Worm (Caenorhabditis elegans): ENCODE results near the gene kqt-2.

The kqt-2 gene

ce11 chrX:8246126-8246525 is at the start of gene kqt-2:
TSS of gene kqt-2 (minus strand) at chrX:8246369.
- no peak for TF ChIP-seq ztf-11 (tag; optimal IDR thresholded peaks at IDR 0.05)
- TF ChIP-seq sma-9 (GFP tag; optimal IDR thresholded peaks at IDR 0.05) = no peak
- no peak for TF ChIP-seq sma-9 (tag; optimal IDR thresholded peaks at IDR 0.05)
- peak; percentile 69 for TF ChIP-seq fos-1 (tag; optimal IDR thresholded peaks at IDR 0.05)
- peak; percentile 32 for TF ChIP-seq crh-2 (tag; optimal IDR thresholded peaks at IDR 0.05)
- TF ChIP-seq mbf-1 (tag; optimal IDR thresholded peaks at IDR 0.05) = no peak
- no peak for TF ChIP-seq nhr-23 (tag; optimal IDR thresholded peaks at IDR 0.05)
- no peak for TF ChIP-seq nhr-11 (tag; optimal IDR thresholded peaks at IDR 0.05)
- TF ChIP-seq nhr-25 (tag; optimal IDR thresholded peaks at IDR 0.05) = no peak

- TF ChIP-seq ZK546.5 (tag; optimal IDR thresholded peaks at IDR 0.05) (no peak), egl-27 (tag; optimal IDR thresholded peaks at IDR 0.05) (no peak), ztf-11 (tag; optimal IDR thresholded peaks at IDR 0.05) (no peak), ceh-82 (tag; optimal IDR thresholded peaks at IDR 0.05) (no peak), Y55F3AM.14 (GFP tag; optimal IDR thresholded peaks at IDR 0.05) (no peak), peb-1 (tag; optimal IDR thresholded peaks at IDR 0.05) (no peak), ceh-16 (tag; optimal IDR thresholded peaks at IDR 0.05) (no peak), snpc-4 (tag; optimal IDR thresholded peaks at IDR 0.05) (no peak), unc-39 (tag; optimal IDR thresholded peaks at IDR 0.05) (no peak), sma-3 (GFP tag; optimal IDR thresholded peaks at IDR 0.05) (no peak), nhr-23 (tag; optimal IDR thresholded peaks at IDR 0.05) (no peak), skn-1 (tag; optimal IDR thresholded peaks at IDR 0.05) (no peak)
Observed at ce11 chrX:8294586-8294985, 48.4 kb upstream of the kqt-2 start, which contains the start of gene R09F10.3. TSS of gene R09F10.3 (plus strand) at chrX:8294625.

ce11 chrX:8286740-8287299 is 40.7 kb upstream of the kqt-2 start, which contains the start of gene sec-16A.2:
TSS of gene sec-16A.2 (plus strand) at chrX:8287249.
- TF ChIP-seq C34F6.9 (tag; optimal IDR thresholded peaks at IDR 0.05) (peak; percentile 66), Y55F3AM.14 (GFP tag; optimal IDR thresholded peaks at IDR 0.05) (no peak), aly-2 (tag; optimal IDR thresholded peaks at IDR 0.05) (no peak), nhr-21 (tag; optimal IDR thresholded peaks at IDR 0.05) (peak; percentile 27), unc-62 (GFP tag; optimal IDR thresholded peaks at IDR 0.05) (no peak), nhr-129 (tag; optimal IDR thresholded peaks at IDR 0.05) (peak; percentile 81), sem-4 (tag; optimal IDR thresholded peaks at IDR 0.05) (peak; percentile 58), sma-3 (GFP tag; optimal IDR thresholded peaks at IDR 0.05) (peak; percentile 33), skn-1 (tag; optimal IDR thresholded peaks at IDR 0.05) (no peak), gmeb-1 (tag; optimal IDR thresholded peaks at IDR 0.05) (peak; percentile 3), nhr-10 (tag; optimal IDR thresholded peaks at IDR 0.05) (no peak), unc-55 (GFP tag; optimal IDR thresholded peaks at IDR 0.05) (peak; percentile 82), ama-1 (optimal IDR thresholded peaks at IDR 0.05) (no peak), egl-27 (tag; optimal IDR thresholded peaks at IDR 0.05) (no peak), lin-11 (tag; optimal IDR thresholded peaks at IDR 0.05) (peak; percentile 28), nhr-237 (tag; optimal IDR thresholded peaks at IDR 0.05) (no peak), lin-13 (GFP tag; optimal IDR thresholded peaks at IDR 0.05) (peak; percentile 50), F13H6.1 (tag; optimal IDR thresholded peaks at IDR 0.05) (peak; percentile 67), fos-1 (tag; optimal IDR thresholded peaks at IDR 0.05) (peak; percentile 58), snpc-4 (tag; optimal IDR thresholded peaks at IDR 0.05) (peak; percentile 31), elt-3 (tag; optimal IDR thresholded peaks at IDR 0.05) (no peak), nhr-25 (tag; optimal IDR thresholded peaks at IDR 0.05) (no peak), mab-5 (tag; optimal IDR thresholded peaks at IDR 0.05) (peak; percentile 32), sma-9 (GFP tag; optimal IDR thresholded peaks at IDR 0.05) (peak; percentile 60), sma-9 (tag; optimal IDR thresholded peaks at IDR 0.05) (no peak), mbf-1 (tag; optimal IDR thresholded peaks at IDR 0.05) (no peak), unc-39 (tag; optimal IDR thresholded peaks at IDR 0.05) (no peak), blmp-1 (tag; optimal IDR thresholded peaks at IDR 0.05; ENCODE audit: insufficient read depth) (no peak), zag-1 (tag; optimal IDR thresholded peaks at IDR 0.05) (no peak), ceh-82 (tag; optimal IDR thresholded peaks at IDR 0.05) (no peak), ceh-16 (tag; optimal IDR thresholded peaks at IDR 0.05) (no peak), lsy-2 (tag; optimal IDR thresholded peaks at IDR 0.05) (peak in 1 of 2 experiments; percentile 79), crh-2 (tag; optimal IDR thresholded peaks at IDR 0.05) (peak; percentile 84), alr-1 (tag; optimal IDR thresholded peaks at IDR 0.05) (no peak)

All from whole organism, L2 larva.